Worm (Caenorhabditis elegans) whole organism, L2 larva: ENCODE data around the gene sod-4.

Source experiments
- C34F6.9 ChIP-seq: fragments of 150-350 bp; optimal IDR thresholded peaks from 2 replicates; lab custom pipeline; 2014; ENCODE audit warnings: missing biosample characterization, missing genetic modification characterization
- R02D3.7 ChIP-seq: fragments of 150-350 bp; optimal IDR thresholded peaks from 2 replicates; lab custom pipeline; 2014; ENCODE audit warnings: missing biosample characterization, missing genetic modification characterization
- ZK546.5 ChIP-seq: sonication (generic microtip); optimal IDR thresholded peaks from 2 replicates; lab custom pipeline; 2017; ENCODE audit warnings: missing biosample characterization, missing genetic modification characterization
- ama-1 ChIP-seq: fragments of 150-350 bp; optimal IDR thresholded peaks from 2 replicates; lab custom pipeline; 2018; ENCODE audit warnings: inconsistent platforms
- blmp-1 ChIP-seq: sonication (generic microtip); optimal IDR thresholded peaks from 2 replicates; lab custom pipeline; 2017; ENCODE audit warnings: missing genetic modification characterization, mild to moderate bottlenecking, missing compliant biosample characterization, antibody characterized with exemption, moderate library complexity; ENCODE audit not compliant: insufficient read depth
- ceh-16 ChIP-seq: fragments of 150-350 bp; optimal IDR thresholded peaks from 2 replicates; lab custom pipeline; 2014; ENCODE audit warnings: missing biosample characterization, missing genetic modification characterization
- egl-27 ChIP-seq: sonication (generic microtip); optimal IDR thresholded peaks from 3 replicates; lab custom pipeline; 2017; ENCODE audit warnings: missing biosample characterization, missing genetic modification reagents, missing genetic modification characterization
- elt-1 ChIP-seq: fragments of 150-350 bp; optimal IDR thresholded peaks from 2 replicates; lab custom pipeline; 2014; ENCODE audit warnings: missing biosample characterization, missing genetic modification characterization
- elt-3 ChIP-seq: sonication (generic microtip); optimal IDR thresholded peaks from 2 replicates; lab custom pipeline; 2017; ENCODE audit warnings: missing biosample characterization, missing genetic modification characterization
- fos-1 ChIP-seq: fragments of 150-350 bp; optimal IDR thresholded peaks from 2 replicates; lab custom pipeline; 2014; ENCODE audit warnings: missing biosample characterization, missing genetic modification characterization
- gmeb-1 ChIP-seq: fragments of 150-350 bp; optimal IDR thresholded peaks from 2 replicates; lab custom pipeline; 2014; ENCODE audit warnings: missing biosample characterization, missing genetic modification characterization
- lin-13 ChIP-seq: fragments of 150-350 bp; optimal IDR thresholded peaks from 2 replicates; lab custom pipeline; 2014; ENCODE audit warnings: missing biosample characterization, missing genetic modification reagents, missing genetic modification characterization
- lsy-2 ChIP-seq, 2 experiments: fragments of 150-350 bp in 1 of 2; sonication (generic microtip) in 1 of 2; optimal IDR thresholded peaks; 2 replicates each; lab custom pipeline; 2014 to 2017; ENCODE audit warnings: missing biosample characterization in 2 of 2, missing genetic modification characterization in 2 of 2
- mab-5 ChIP-seq: fragments of 150-350 bp; optimal IDR thresholded peaks from 2 replicates; lab custom pipeline; 2014; ENCODE audit warnings: missing biosample characterization, missing genetic modification characterization
- mdl-1 ChIP-seq, 2 experiments: fragments of 150-350 bp in 1 of 2; sonication (generic microtip) in 1 of 2; optimal IDR thresholded peaks; 2 replicates each; lab custom pipeline; 2017; ENCODE audit warnings: missing biosample characterization in 2 of 2, missing genetic modification characterization in 2 of 2
- nhr-11 ChIP-seq: fragments of 150-350 bp; optimal IDR thresholded peaks from 2 replicates; lab custom pipeline; 2014; ENCODE audit warnings: missing biosample characterization, missing genetic modification characterization
- nhr-12 ChIP-seq: fragments of 150-350 bp; optimal IDR thresholded peaks from 2 replicates; lab custom pipeline; 2014; ENCODE audit warnings: missing biosample characterization, missing genetic modification characterization
- nhr-21 ChIP-seq: fragments of 150-350 bp; optimal IDR thresholded peaks from 2 replicates; lab custom pipeline; 2014; ENCODE audit warnings: missing biosample characterization, missing genetic modification characterization
- nhr-237 ChIP-seq: fragments of 150-350 bp; optimal IDR thresholded peaks from 2 replicates; lab custom pipeline; 2014; ENCODE audit warnings: missing biosample characterization, missing genetic modification characterization
- nhr-6 ChIP-seq: fragments of 150-350 bp; optimal IDR thresholded peaks from 2 replicates; lab custom pipeline; 2014; ENCODE audit warnings: missing biosample characterization, missing genetic modification characterization
- nhr-77 ChIP-seq: fragments of 150-350 bp; optimal IDR thresholded peaks from 2 replicates; lab custom pipeline; 2014; ENCODE audit warnings: missing biosample characterization, missing genetic modification characterization
- sem-4 ChIP-seq: fragments of 150-350 bp; optimal IDR thresholded peaks from 2 replicates; lab custom pipeline; 2014; ENCODE audit warnings: missing biosample characterization, missing genetic modification reagents, missing genetic modification characterization
- skn-1 ChIP-seq: sonication (generic microtip); optimal IDR thresholded peaks from 2 replicates; lab custom pipeline; 2017; ENCODE audit warnings: missing biosample characterization, missing genetic modification characterization
- sma-3 ChIP-seq: sonication (generic microtip); optimal IDR thresholded peaks from 2 replicates; lab custom pipeline; 2016; ENCODE audit warnings: missing genetic modification reagents, missing genetic modification characterization, missing compliant biosample characterization
- sma-9 ChIP-seq, 2 experiments: fragments of 150-350 bp in 1 of 2; sonication (generic microtip) in 1 of 2; optimal IDR thresholded peaks; 2 replicates each; lab custom pipeline; 2014 to 2016; ENCODE audit warnings: missing genetic modification characterization in 2 of 2, mild to moderate bottlenecking in 1 of 2, missing biosample characterization in 1 of 2, missing compliant biosample characterization in 1 of 2, missing genetic modification reagents in 1 of 2, moderate library complexity in 1 of 2
- zag-1 ChIP-seq: fragments of 150-350 bp; optimal IDR thresholded peaks from 2 replicates; lab custom pipeline; 2014; ENCODE audit warnings: missing biosample characterization, missing genetic modification characterization
- ztf-1 ChIP-seq: fragments of 200-800 bp; sonication (Bioruptor generic); conservative IDR thresholded peaks from 2 replicates; pipeline ENCODE4 v1.3.6; 2022; ENCODE audit warnings: missing genetic modification characterization, missing compliant biosample characterization

Gene sod-4

DNA sequence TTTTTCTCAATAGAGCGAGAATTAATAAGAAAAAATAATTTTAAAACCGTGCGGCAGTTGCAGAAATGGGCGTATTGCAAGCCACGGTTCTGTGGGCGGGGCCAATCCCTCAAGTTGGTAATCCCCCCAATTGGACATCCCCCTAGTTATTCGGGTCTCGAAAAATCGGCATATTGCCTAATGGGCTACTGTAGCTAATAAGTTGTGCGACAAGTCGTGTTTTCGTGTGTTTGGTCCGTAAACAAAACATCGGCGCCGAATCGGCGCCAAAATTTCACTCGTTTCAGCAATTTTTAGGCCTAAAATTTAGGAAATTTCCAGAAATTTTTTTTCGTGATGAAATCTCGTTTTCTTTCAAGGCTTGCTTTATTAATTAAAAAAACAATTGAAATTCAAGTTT is 4.2 kb upstream of the sod-4 start:
- no peak for TF ChIP-seq ama-1 (lab: Kevin White, UChicago)
- no peak for TF ChIP-seq blmp-1 (tag; lab: Kevin White, UChicago)
- TF ChIP-seq ceh-16, result no peak
- no peak for TF ChIP-seq nhr-12 (tag; lab: Kevin White, UChicago)
- no peak for TF ChIP-seq mab-5 (tag; lab: Kevin White, UChicago)
- TF ChIP-seq R02D3.7 (tag; lab: Kevin White, UChicago), result no peak
- TF ChIP-seq nhr-77 (tag; lab: Kevin White, UChicago), result no peak
- TF ChIP-seq sma-9 (GFP tag; optimal IDR thresholded peaks at IDR 0.05; lab: Kevin White, UChicago), result no peak
- no peak for TF ChIP-seq sma-9 (tag; optimal IDR thresholded peaks at IDR 0.05; lab: Kevin White, UChicago)
- TF ChIP-seq, all 48 proteins: peak for 0

DNA sequence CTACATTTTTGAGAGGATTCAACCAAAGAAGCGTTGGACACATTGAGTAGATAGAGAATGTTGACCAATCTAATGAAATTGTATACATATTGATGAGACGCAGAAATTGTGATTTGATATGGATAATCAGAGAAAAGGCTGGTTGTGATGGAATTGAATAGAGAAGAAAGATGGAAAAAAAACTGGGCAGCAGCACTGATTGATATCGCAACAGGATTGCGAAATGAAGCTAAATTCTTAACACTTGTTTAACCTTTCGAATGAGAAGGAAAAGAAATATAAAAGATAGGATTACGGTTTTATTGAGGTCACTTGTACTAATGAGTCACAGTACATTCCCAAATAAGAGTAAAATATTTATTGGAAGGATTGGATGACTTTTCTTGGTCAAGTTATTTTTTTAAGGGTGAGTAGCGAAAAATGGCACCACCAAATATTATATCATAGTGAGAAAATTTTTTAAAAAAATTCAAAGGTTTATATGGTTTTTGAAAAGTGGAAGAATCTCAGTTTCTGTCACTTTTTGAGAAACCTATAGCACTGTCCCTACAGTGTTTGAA is 2.1 kb upstream of the sod-4 start:
- peak; percentile 71 for TF ChIP-seq fos-1
- TF ChIP-seq sma-9 (GFP tag; optimal IDR thresholded peaks at IDR 0.05; lab: Kevin White, UChicago), result peak; percentile 37
- no peak for TF ChIP-seq sma-9 (tag; optimal IDR thresholded peaks at IDR 0.05; lab: Kevin White, UChicago)
- peak; percentile 5 for TF ChIP-seq nhr-21 (tag; lab: Kevin White, UChicago)
- TF ChIP-seq lsy-2 (tag; optimal IDR thresholded peaks at IDR 0.05; lab: Kevin White, UChicago), result peak in 1 of 2 experiments; percentile 35
- TF ChIP-seq sma-3, result peak; percentile 58
- no peak for TF ChIP-seq nhr-11 (tag; lab: Kevin White, UChicago)

DNA sequence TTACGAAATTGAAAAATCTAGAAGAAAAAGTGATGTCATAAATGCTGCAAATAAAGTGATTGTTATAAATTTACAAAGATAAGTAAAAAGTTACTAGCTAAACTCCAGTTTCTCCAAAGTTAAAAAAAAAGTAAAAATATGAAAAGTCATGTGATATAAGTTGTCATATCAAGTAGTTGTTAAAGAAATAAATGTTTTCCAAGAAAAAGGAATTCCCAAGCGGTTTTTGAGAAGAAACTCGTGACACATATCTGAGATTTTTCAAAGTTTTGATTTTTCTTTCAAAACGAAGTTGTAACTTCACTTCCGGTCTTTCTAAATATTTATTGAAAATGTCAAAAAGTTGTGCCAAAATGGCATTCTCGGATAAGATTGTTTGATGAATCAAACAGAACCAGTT is 897 bp upstream of the sod-4 start:
- TF ChIP-seq skn-1, result no peak
- peak; percentile 20 for TF ChIP-seq C34F6.9 (tag; lab: Kevin White, UChicago)
- no peak for TF ChIP-seq mdl-1 (tag; optimal IDR thresholded peaks at IDR 0.05; lab: Kevin White, UChicago)
- peak in 1 of 2 experiments; percentile 23 for TF ChIP-seq lsy-2 (tag; optimal IDR thresholded peaks at IDR 0.05; lab: Kevin White, UChicago)

DNA sequence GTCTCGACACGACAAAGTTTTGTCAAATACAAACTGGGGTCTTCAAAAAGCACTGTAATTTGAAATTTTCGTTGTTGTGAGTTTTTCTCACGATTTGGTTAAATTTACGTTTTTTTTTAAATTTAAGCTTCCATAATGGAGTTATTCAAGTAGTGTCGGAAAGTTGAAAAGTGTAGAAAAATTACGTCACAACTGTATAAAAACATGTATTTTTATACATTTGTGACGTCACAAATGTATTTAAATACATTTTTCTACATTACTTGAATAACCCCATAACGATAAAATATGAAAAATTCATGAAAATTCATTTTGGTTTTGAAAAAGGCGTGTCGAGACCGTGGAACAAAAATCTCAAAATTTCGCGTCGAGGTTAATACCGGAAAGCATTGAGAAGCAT is 2.8 kb downstream of the sod-4 start:
- TF ChIP-seq lin-13, result no peak
- no peak for TF ChIP-seq nhr-237 (tag; lab: Kevin White, UChicago)
- TF ChIP-seq C34F6.9 (tag; lab: Kevin White, UChicago), result no peak
- no peak for TF ChIP-seq ZK546.5 (tag; lab: Kevin White, UChicago)
- no peak for TF ChIP-seq ama-1 (lab: Kevin White, UChicago)
- no peak for TF ChIP-seq ztf-1 (GFP tag; lab: Robert Waterston, UW)
- no peak for TF ChIP-seq elt-1
- TF ChIP-seq mdl-1 (tag; optimal IDR thresholded peaks at IDR 0.05; lab: Kevin White, UChicago), result no peak
- no peak for TF ChIP-seq R02D3.7 (tag; lab: Kevin White, UChicago)
- TF ChIP-seq mab-5 (tag; lab: Kevin White, UChicago), result no peak
- no peak for TF ChIP-seq sem-4 (tag; lab: Kevin White, UChicago)
- TF ChIP-seq gmeb-1 (tag; lab: Kevin White, UChicago), result no peak
- no peak for TF ChIP-seq nhr-6 (tag; lab: Kevin White, UChicago)
- TF ChIP-seq nhr-11 (tag; lab: Kevin White, UChicago), result no peak
- TF ChIP-seq elt-3 (tag; lab: Kevin White, UChicago), result no peak
- no peak for TF ChIP-seq zag-1 (tag; lab: Kevin White, UChicago)
- no peak for TF ChIP-seq lsy-2 (tag; optimal IDR thresholded peaks at IDR 0.05; lab: Kevin White, UChicago)
- TF ChIP-seq fos-1, result no peak
- no peak for TF ChIP-seq blmp-1 (tag; lab: Kevin White, UChicago)

DNA sequence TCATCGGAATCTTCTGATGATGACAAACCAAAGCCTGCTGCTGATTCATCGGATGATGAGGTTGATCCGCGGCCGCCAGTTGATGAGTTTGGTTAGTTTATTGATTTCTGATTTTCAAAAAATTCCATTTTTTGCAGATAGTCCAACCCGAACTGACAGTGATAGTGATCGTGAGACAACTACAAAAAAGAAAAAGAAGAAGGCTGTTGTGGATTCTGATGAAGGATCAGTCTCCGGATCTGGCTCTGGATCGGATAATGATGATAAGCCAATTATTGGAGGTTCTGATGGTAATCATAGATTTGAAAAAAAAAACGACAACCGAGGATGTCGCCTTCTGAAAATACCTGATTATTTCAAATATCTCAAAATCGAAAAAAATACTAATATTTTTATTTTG is 4.1 kb downstream of the sod-4 start:
- TF ChIP-seq nhr-6 (tag; lab: Kevin White, UChicago) (no peak), nhr-21 (tag; lab: Kevin White, UChicago) (no peak)

DNA sequence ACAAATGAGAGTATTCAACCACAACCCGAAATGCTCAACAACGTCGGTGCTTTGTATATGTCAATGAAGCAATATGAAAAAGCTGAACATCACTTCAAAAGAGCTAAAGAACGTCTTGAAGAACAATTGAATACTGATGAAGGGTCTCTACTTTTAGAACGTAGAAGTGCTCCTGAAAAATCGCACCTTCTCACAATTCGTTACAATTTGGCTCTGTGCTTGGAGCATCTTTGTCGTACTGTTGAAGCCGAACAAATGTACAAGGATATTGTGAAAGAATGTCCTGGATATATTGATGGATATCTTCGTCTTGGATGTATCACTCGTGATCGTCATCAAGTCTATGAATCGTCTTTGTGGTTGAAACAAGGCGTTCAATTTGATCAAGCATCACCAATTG is 6.0 kb downstream of the sod-4 start:
- no peak for TF ChIP-seq elt-1
- TF ChIP-seq sma-3, result no peak
- TF ChIP-seq egl-27 (tag; lab: Kevin White, UChicago), result no peak
- no peak for TF ChIP-seq C34F6.9 (tag; lab: Kevin White, UChicago)
